Fruit fly (Drosophila melanogaster) whole organism, wandering third instar larva: Measurements from ENCODE around the gene CG34247.

Source experiments
- Hr78 ChIP-seq: fragments of >200 bp; optimal IDR thresholded peaks from 2 replicates; lab custom pipeline; 2017; ENCODE audit warnings: missing biosample characterization, missing genetic modification characterization
- Hr83 ChIP-seq: fragments of 200-300 bp; sonication (Bioruptor generic); optimal IDR thresholded peaks from 2 replicates; lab custom pipeline; 2016; ENCODE audit warnings: missing biosample characterization, mild to moderate bottlenecking, missing genetic modification characterization, moderate library complexity; ENCODE audit not compliant: poor library complexity, severe bottlenecking
- Mio ChIP-seq: sonication (Bioruptor generic); optimal IDR thresholded peaks from 2 replicates; lab custom pipeline; 2016; ENCODE audit warnings: missing biosample characterization, missing genetic modification characterization
- N ChIP-seq: fragments of >200 bp; optimal IDR thresholded peaks from 2 replicates; lab custom pipeline; 2018; ENCODE audit warnings: missing biosample characterization, missing external identifiers, missing genetic modification characterization
- fru ChIP-seq: fragments of 200-800 bp; sonication (Bioruptor generic); optimal IDR thresholded peaks from 3 replicates; lab custom pipeline; 2016; ENCODE audit warnings: missing biosample characterization, mild to moderate bottlenecking, missing genetic modification characterization
- jim ChIP-seq: fragments of 175-275, 200-325 bp; sonication (Bioruptor generic); optimal IDR thresholded peaks from 2 replicates; lab custom pipeline; 2016; ENCODE audit warnings: missing biosample characterization, mild to moderate bottlenecking, missing genetic modification characterization
- usp ChIP-seq: fragments of >200 bp; optimal IDR thresholded peaks from 2 replicates; lab custom pipeline; 2017; ENCODE audit warnings: missing biosample characterization, missing genetic modification characterization

DNA sequence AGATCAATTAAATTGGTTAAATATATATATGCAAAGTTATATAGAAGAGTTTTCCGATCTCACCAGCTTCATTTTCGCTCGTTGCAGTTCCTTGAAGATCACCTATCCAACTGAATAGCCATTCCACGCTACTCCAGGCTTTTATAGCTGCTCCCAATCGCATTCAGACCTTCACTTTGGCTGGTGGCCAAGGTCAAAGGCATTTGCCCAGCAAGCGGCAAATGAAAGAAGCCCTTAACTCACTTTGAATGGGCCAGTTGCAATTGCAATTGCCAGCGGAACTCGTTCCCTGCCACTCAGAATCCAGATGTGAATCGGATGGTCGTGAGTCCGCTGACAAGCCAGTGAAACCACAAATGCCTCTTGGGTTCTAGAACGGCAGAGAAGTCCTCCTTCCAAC, at the start of gene CG34247:
- TF ChIP-seq fru (no peak), Mio (no peak), Hr78 (no peak), jim (GFP tag; lab: Kevin White, UChicago) (no peak), N (GFP tag; lab: Kevin White, UChicago) (no peak), Hr83 (GFP tag; lab: Kevin White, UChicago) (no peak), usp (GFP tag; lab: Kevin White, UChicago) (no peak)
